Fruit fly (Drosophila melanogaster): ENCODE results near the gene CG1440.

DNA sequence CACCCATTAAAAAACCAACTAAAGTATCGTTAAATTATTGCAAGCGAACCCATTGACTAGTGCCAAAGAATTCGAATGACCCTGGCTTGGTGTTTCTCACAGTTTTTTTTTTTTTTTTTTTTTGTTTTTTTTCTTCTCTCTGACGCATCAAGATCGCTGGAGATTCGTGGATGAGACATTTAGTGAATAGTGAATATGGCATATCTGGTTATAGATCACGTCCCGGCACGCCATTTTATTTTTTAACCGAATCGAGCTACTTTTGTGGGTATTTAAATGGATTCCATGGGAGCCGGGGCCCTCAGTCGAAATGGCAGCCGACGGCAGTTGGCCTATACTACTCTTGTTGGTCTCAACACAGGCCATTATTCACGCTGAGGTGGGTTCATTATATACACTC is 40.0 kb downstream of the CG1440 start, which contains the start of gene Cp7Fc:
- TF ChIP-seq Sin3A (optimal IDR thresholded peaks at IDR 0.05) (no peak), h (optimal IDR thresholded peaks at IDR 0.05) (no peak), ttk (optimal IDR thresholded peaks at IDR 0.05) (no peak)
